Fruit fly (Drosophila melanogaster) whole organism, embryonic: ENCODE measurements around the gene Cnep1r2.

Experiments used
- Abd-B ChIP-seq: fragments of 200-800 bp; sonication (Bioruptor generic); optimal IDR thresholded peaks from 2 replicates; lab custom pipeline; 2018; ENCODE audit warnings: missing biosample characterization, mild to moderate bottlenecking, missing genetic modification characterization, moderate library complexity
- Antp ChIP-seq: fragments of 200-800 bp; sonication (Bioruptor generic); optimal IDR thresholded peaks from 3 replicates; lab custom pipeline; 2016; ENCODE audit warnings: missing biosample characterization, missing genetic modification characterization
- Asciz ChIP-seq: fragments of 200-800 bp; sonication (Bioruptor generic); optimal IDR thresholded peaks from 2 replicates; lab custom pipeline; 2017; ENCODE audit warnings: missing biosample characterization, mild to moderate bottlenecking, missing genetic modification characterization, missing genetic modification reagents
- CG10654 ChIP-seq: fragments of 200-800 bp; sonication (Bioruptor generic); optimal IDR thresholded peaks from 2 replicates; lab custom pipeline; 2016; ENCODE audit warnings: missing biosample characterization, missing genetic modification characterization
- CG13424 ChIP-seq: fragments of 200-800 bp; sonication (Bioruptor generic); optimal IDR thresholded peaks from 2 replicates; lab custom pipeline; 2019; ENCODE audit warnings: missing biosample characterization, mild to moderate bottlenecking, missing genetic modification characterization, moderate library complexity
- CG13775 ChIP-seq: fragments of 200-800 bp; sonication (Bioruptor generic); optimal IDR thresholded peaks from 3 replicates; lab custom pipeline; 2017; ENCODE audit warnings: missing biosample characterization, mild to moderate bottlenecking, missing genetic modification characterization
- CG17359 ChIP-seq: fragments of 200-800 bp; sonication (Bioruptor generic); optimal IDR thresholded peaks from 3 replicates; lab custom pipeline; 2018; ENCODE audit warnings: missing biosample characterization, mild to moderate bottlenecking, missing genetic modification characterization, moderate library complexity
- CG30431 ChIP-seq: fragments of 200-800 bp; sonication (Bioruptor generic); optimal IDR thresholded peaks from 2 replicates; lab custom pipeline; 2017; ENCODE audit warnings: missing biosample characterization, missing genetic modification characterization
- CG31441 ChIP-seq: fragments of 200-800 bp; sonication (Bioruptor generic); IDR thresholded peaks from 2 replicates; pipeline ENCODE4 v1.3.6; 2022; ENCODE audit warnings: missing biosample characterization, missing genetic modification characterization
- CG34376 ChIP-seq: fragments of 200-800 bp; sonication (Bioruptor generic); optimal IDR thresholded peaks from 2 replicates; lab custom pipeline; 2018; ENCODE audit warnings: missing biosample characterization, mild to moderate bottlenecking, missing genetic modification characterization
- CG4424 ChIP-seq: fragments of 200-800 bp; sonication (Bioruptor generic); optimal IDR thresholded peaks from 3 replicates; lab custom pipeline; 2016; ENCODE audit warnings: missing biosample characterization, missing genetic modification characterization
- CG4730 ChIP-seq: fragments of 200-800 bp; sonication (Bioruptor generic); IDR thresholded peaks from 2 replicates; pipeline ENCODE4 v1.3.6; 2022; ENCODE audit warnings: missing biosample characterization, missing genetic modification characterization
- CG4820 ChIP-seq: fragments of 200-800 bp; sonication (Bioruptor generic); optimal IDR thresholded peaks from 3 replicates; lab custom pipeline; 2016; ENCODE audit warnings: missing biosample characterization, missing genetic modification characterization
- CG6175 ChIP-seq: fragments of 200-800 bp; sonication (Bioruptor generic); IDR thresholded peaks from 3 replicates; pipeline ENCODE4 v1.3.6; 2022; ENCODE audit warnings: missing biosample characterization, missing genetic modification characterization
- CG6254 ChIP-seq: fragments of 200-800 bp; sonication (Bioruptor generic); optimal IDR thresholded peaks from 3 replicates; lab custom pipeline; 2017; ENCODE audit warnings: mild to moderate bottlenecking, missing biosample characterization, missing genetic modification reagents, missing genetic modification characterization
- CG6689 ChIP-seq: fragments of 200-800 bp; sonication (Bioruptor generic); IDR thresholded peaks from 2 replicates; pipeline ENCODE4 v1.3.6; 2022; ENCODE audit warnings: missing biosample characterization, missing genetic modification characterization
- CG7271 ChIP-seq: fragments of 200-800 bp; sonication (Bioruptor generic); optimal IDR thresholded peaks from 2 replicates; lab custom pipeline; 2018; ENCODE audit warnings: missing biosample characterization, mild to moderate bottlenecking, missing genetic modification characterization, moderate library complexity
- CG7928 ChIP-seq: fragments of 200-800 bp; sonication (Bioruptor generic); optimal IDR thresholded peaks from 2 replicates; lab custom pipeline; 2017; ENCODE audit warnings: missing biosample characterization, mild to moderate bottlenecking, missing genetic modification characterization
- D ChIP-seq, 2 experiments: fragments of 200-800 bp in 1 of 2; fragments of >200 bp in 1 of 2; sonication (Bioruptor generic) in 1 of 2; optimal IDR thresholded peaks; 2 replicates in 1 of 2; 3 replicates in 1 of 2; lab custom pipeline; 2017; ENCODE audit warnings: mild to moderate bottlenecking in 1 of 2, missing biosample characterization in 1 of 2, missing genetic modification characterization in 1 of 2, missing genetic modification reagents in 1 of 2
- Gsc ChIP-seq: fragments of 200-800 bp; sonication (Bioruptor generic); IDR thresholded peaks from 2 replicates; pipeline ENCODE4 v1.3.6; 2022; ENCODE audit warnings: missing biosample characterization, missing genetic modification characterization
- HLH3B ChIP-seq: fragments of 200-800 bp; sonication (Bioruptor generic); IDR thresholded peaks from 2 replicates; pipeline ENCODE4 v1.3.6; 2022; ENCODE audit warnings: missing biosample characterization, missing genetic modification characterization
- Hr3 ChIP-seq: fragments of 200-800 bp; sonication (Bioruptor generic); optimal IDR thresholded peaks from 3 replicates; lab custom pipeline; 2016; ENCODE audit warnings: missing biosample characterization, missing genetic modification characterization
- Mad ChIP-seq: fragments of 200-800 bp; sonication (Bioruptor generic); optimal IDR thresholded peaks from 2 replicates; lab custom pipeline; 2016; ENCODE audit warnings: missing biosample characterization, missing genetic modification characterization
- Mes4 ChIP-seq: fragments of 200-800 bp; sonication (Bioruptor generic); optimal IDR thresholded peaks from 2 replicates; lab custom pipeline; 2016; ENCODE audit warnings: missing biosample characterization, missing genetic modification characterization
- Neu2 ChIP-seq: fragments of 200-800 bp; sonication (Bioruptor generic); optimal IDR thresholded peaks from 3 replicates; lab custom pipeline; 2016; ENCODE audit warnings: missing biosample characterization, missing genetic modification characterization, borderline replicate concordance
- Nf-YC ChIP-seq: fragments of 200-800 bp; optimal IDR thresholded peaks from 3 replicates; lab custom pipeline; 2019; ENCODE audit warnings: missing biosample characterization, mild to moderate bottlenecking, missing genetic modification characterization, moderate library complexity
- PHDP ChIP-seq: fragments of 200-800 bp; sonication (Bioruptor generic); optimal IDR thresholded peaks from 3 replicates; lab custom pipeline; 2018; ENCODE audit warnings: missing biosample characterization, mild to moderate bottlenecking, missing genetic modification characterization, moderate library complexity
- abd-A ChIP-seq: fragments of 200-800 bp; sonication (Bioruptor generic); optimal IDR thresholded peaks from 3 replicates; lab custom pipeline; 2019; ENCODE audit warnings: missing biosample characterization, mild to moderate bottlenecking, missing genetic modification characterization, moderate library complexity
- ara ChIP-seq: fragments of 200-800 bp; sonication (Bioruptor generic); IDR thresholded peaks from 2 replicates; pipeline ENCODE4 v1.3.6; 2022; ENCODE audit warnings: missing biosample characterization, missing genetic modification characterization
- chn ChIP-seq: fragments of 200-800 bp; sonication (Bioruptor generic); optimal IDR thresholded peaks from 2 replicates; lab custom pipeline; 2016; ENCODE audit warnings: missing biosample characterization, missing genetic modification characterization
- disco-r ChIP-seq: fragments of 200-800 bp; sonication (Bioruptor generic); optimal IDR thresholded peaks from 2 replicates; lab custom pipeline; 2016; ENCODE audit warnings: missing biosample characterization, missing genetic modification characterization
- fd3F ChIP-seq: fragments of 200-800 bp; sonication (Bioruptor generic); optimal IDR thresholded peaks from 2 replicates; lab custom pipeline; 2018; ENCODE audit warnings: missing biosample characterization, mild to moderate bottlenecking, missing genetic modification characterization, moderate library complexity
- ftz-f1 ChIP-seq: fragments of 200-800 bp; sonication (Bioruptor generic); optimal IDR thresholded peaks from 2 replicates; lab custom pipeline; 2016; ENCODE audit warnings: missing biosample characterization, missing genetic modification characterization
- grn ChIP-seq: fragments of 200-800 bp; sonication (Bioruptor generic); optimal IDR thresholded peaks from 3 replicates; lab custom pipeline; 2017; ENCODE audit warnings: missing biosample characterization, missing genetic modification characterization
- gt ChIP-seq: fragments of 200-800 bp; sonication (Bioruptor generic); IDR thresholded peaks from 2 replicates; pipeline ENCODE4 v1.3.6; 2022; ENCODE audit warnings: missing biosample characterization, missing genetic modification characterization
- insv ChIP-seq, 2 experiments: fragments of 200-800 bp; sonication (Bioruptor generic); optimal IDR thresholded peaks; 3 replicates each; lab custom pipeline; 2016 to 2018; ENCODE audit warnings: missing biosample characterization in 2 of 2, missing genetic modification characterization in 2 of 2
- inv ChIP-seq: fragments of 200-800 bp; sonication (Bioruptor generic); IDR thresholded peaks from 2 replicates; pipeline ENCODE4 v1.3.6; 2022; ENCODE audit warnings: missing biosample characterization, missing genetic modification characterization; ENCODE audit not compliant: partially characterized antibody
- kni ChIP-seq: fragments of 200-800 bp; sonication (Bioruptor generic); optimal IDR thresholded peaks from 3 replicates; lab custom pipeline; 2017; ENCODE audit warnings: mild to moderate bottlenecking, missing biosample characterization, missing genetic modification reagents, missing genetic modification characterization
- lov ChIP-seq, 2 experiments: fragments of 200-800 bp in 1 of 2; fragments of >200 bp in 1 of 2; sonication (Bioruptor generic) in 1 of 2; IDR thresholded peaks in 1 of 2; optimal IDR thresholded peaks in 1 of 2; 2 replicates in 1 of 2; 3 replicates in 1 of 2; pipeline versions ENCODE4 v1.3.6 to Lab custom; 2017 to 2022; ENCODE audit warnings: missing biosample characterization in 1 of 2, missing genetic modification characterization in 1 of 2
- luna ChIP-seq: fragments of 200-800 bp; sonication (Bioruptor generic); optimal IDR thresholded peaks from 2 replicates; lab custom pipeline; 2016; ENCODE audit warnings: missing biosample characterization, missing genetic modification characterization
- nerfin-2 ChIP-seq: fragments of 200-800 bp; sonication (Bioruptor generic); IDR thresholded peaks from 2 replicates; pipeline ENCODE4 v1.3.6; 2022; ENCODE audit warnings: missing biosample characterization, missing genetic modification characterization; ENCODE audit not compliant: partially characterized antibody
- scrt ChIP-seq: fragments of 200-800 bp; sonication (Bioruptor generic); optimal IDR thresholded peaks from 2 replicates; lab custom pipeline; 2018; ENCODE audit warnings: missing biosample characterization, mild to moderate bottlenecking, missing genetic modification characterization, moderate library complexity
- sens ChIP-seq: fragments of 200-800 bp; sonication (Bioruptor generic); peaks from one replicate; lab custom pipeline; 2016; ENCODE audit warnings: missing biosample characterization, missing genetic modification characterization
- sisA ChIP-seq: fragments of 200-800 bp; sonication (Bioruptor generic); IDR thresholded peaks from 2 replicates; pipeline ENCODE4 v1.3.6; 2022; ENCODE audit warnings: missing biosample characterization, missing genetic modification characterization
- so ChIP-seq: fragments of 200-800 bp; sonication (Bioruptor generic); IDR thresholded peaks from 3 replicates; pipeline ENCODE4 v1.3.6; 2022; ENCODE audit warnings: missing biosample characterization, missing genetic modification characterization
- tap ChIP-seq: fragments of 200-800 bp; optimal IDR thresholded peaks from 3 replicates; lab custom pipeline; 2019; ENCODE audit warnings: missing biosample characterization, mild to moderate bottlenecking, missing genetic modification characterization, moderate library complexity
- tna ChIP-seq: fragments of 200-800 bp; sonication (Bioruptor generic); IDR thresholded peaks from 2 replicates; pipeline ENCODE4 v1.3.6; 2022; ENCODE audit warnings: missing biosample characterization, missing genetic modification characterization; ENCODE audit not compliant: partially characterized antibody

Gene Cnep1r2

DNA sequence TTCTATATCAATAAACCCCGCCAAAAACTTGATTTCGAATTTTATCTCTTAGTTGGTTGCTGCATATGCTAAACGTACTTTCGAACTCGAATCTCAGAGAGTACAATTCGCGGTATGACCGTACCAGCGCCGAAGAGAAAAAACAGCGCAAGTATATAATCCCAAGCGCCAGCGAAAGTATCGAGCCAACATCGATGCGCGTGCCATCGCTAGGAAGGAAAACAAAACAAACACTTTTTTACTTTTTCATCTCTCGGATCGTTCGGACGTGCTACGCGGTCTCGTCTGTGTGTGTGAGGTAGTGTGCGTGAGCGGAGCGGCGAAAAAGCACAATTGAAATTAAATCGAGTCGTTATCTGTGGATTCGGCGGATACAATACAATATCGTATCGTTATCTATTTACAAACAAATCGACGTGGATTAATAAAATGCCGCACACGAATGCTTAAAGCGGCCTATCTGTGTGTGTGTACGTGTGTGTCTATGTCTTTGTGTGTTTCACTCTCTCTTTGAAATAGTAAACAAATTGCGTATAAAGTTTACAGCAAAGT lies 26.6 kb downstream of the Cnep1r2 start, which contains the start of gene simj (continued):
- TF ChIP-seq sens (GFP tag; lab: Kevin White, UChicago) (peak; percentile 82), Asciz (GFP tag; lab: Kevin White, UChicago) (no peak), CG34376 (GFP tag; lab: Kevin White, UChicago) (peak; percentile 88), so (GFP tag; lab: Robert Waterston, UW) (peak; percentile 57; the same call in 1 of the 3 replicates), HLH3B (GFP tag; lab: Robert Waterston, UW) (no peak; the same call in 1 of the 2 replicates), inv (GFP tag; lab: Robert Waterston, UW) (peak; percentile 72), D (optimal IDR thresholded peaks at IDR 0.05; lab: Kevin White, UChicago) (no peak), D (GFP tag; optimal IDR thresholded peaks at IDR 0.05; lab: Kevin White, UChicago) (peak; percentile 58), CG4730 (GFP tag; lab: Robert Waterston, UW) (no peak), tna (GFP tag; lab: Robert Waterston, UW) (peak; percentile 84), sisA (GFP tag; lab: Robert Waterston, UW) (no peak), disco-r (GFP tag; lab: Kevin White, UChicago) (no peak), CG13424 (tag; lab: Kevin White, UChicago) (peak; percentile 47), Hr3 (GFP tag; lab: Kevin White, UChicago) (no peak), scrt (GFP tag; lab: Kevin White, UChicago) (peak; percentile 68), Antp (no peak), chn (GFP tag; lab: Kevin White, UChicago) (peak; percentile 41), CG4820 (GFP tag; lab: Kevin White, UChicago) (no peak), ftz-f1 (GFP tag; lab: Kevin White, UChicago) (peak; percentile 14), CG6175 (GFP tag; lab: Robert Waterston, UW) (no peak; the same call in 2 of the 3 replicates), gt (GFP tag; lab: Robert Waterston, UW) (no peak), CG13775 (GFP tag; lab: Kevin White, UChicago) (no peak), insv (GFP tag; optimal IDR thresholded peaks at IDR 0.05; lab: Kevin White, UChicago) (peak in 1 of 2 experiments; percentile 60), CG6254 (no peak), PHDP (tag; lab: Kevin White, UChicago) (peak; percentile 34), lov (optimal IDR thresholded peaks at IDR 0.05; lab: Kevin White, UChicago) (no peak), lov (GFP tag; IDR thresholded peaks at IDR 0.05; lab: Robert Waterston, UW) (no peak), tap (tag; lab: Kevin White, UChicago) (no peak), kni (GFP tag; lab: Kevin White, UChicago) (peak; percentile 53), CG17359 (tag; lab: Kevin White, UChicago) (peak; percentile 29), CG7928 (GFP tag; lab: Kevin White, UChicago) (no peak), CG31441 (peak; percentile 46; the same call in 1 of the 2 replicates), Mes4 (GFP tag; lab: Kevin White, UChicago) (peak; percentile 1), fd3F (GFP tag; lab: Kevin White, UChicago) (no peak)

DNA sequence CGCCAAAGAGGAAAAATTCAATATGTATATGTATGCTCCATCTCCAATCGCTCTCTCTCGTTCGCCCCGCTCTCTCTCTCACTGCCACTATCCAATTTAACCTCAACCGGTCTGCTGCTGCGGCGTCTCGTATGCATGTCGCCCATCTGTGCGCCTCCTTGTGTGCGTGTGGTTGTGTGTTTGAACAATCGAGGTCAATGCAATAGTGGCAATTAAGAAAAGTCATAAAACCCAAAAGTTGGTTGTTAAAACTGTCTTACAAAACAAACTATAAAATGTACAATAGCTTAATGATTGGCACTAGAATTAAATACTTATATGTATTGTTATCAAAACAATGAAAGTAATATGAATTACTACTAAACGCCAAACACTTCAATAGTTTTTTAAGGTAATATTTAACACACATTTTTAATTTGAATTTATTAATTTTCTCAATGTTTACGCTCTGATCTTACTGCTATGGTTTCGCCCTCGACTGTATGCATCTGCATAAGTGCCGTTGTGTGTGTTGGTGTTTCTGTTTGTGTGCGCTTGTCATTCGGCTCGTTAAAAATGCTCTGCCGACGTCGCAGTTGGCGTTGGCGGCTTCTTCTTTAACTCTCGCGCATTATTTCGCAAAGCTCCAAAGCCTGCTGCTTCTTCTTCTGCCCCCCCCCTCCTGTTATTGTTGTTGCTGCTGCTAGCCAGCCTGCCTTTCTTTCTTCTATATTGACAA lies 27.6 kb downstream of the Cnep1r2 start:
- TF ChIP-seq CG30431 (peak; percentile 92), Neu2 (peak; percentile 71), nerfin-2 (GFP tag; lab: Robert Waterston, UW) (no peak), abd-A (tag; lab: Kevin White, UChicago) (peak; percentile 91), Hr3 (GFP tag; lab: Kevin White, UChicago) (peak; percentile 96), ara (GFP tag; lab: Robert Waterston, UW) (peak; percentile 90), Abd-B (GFP tag; lab: Kevin White, UChicago) (peak; percentile 98), Mad (GFP tag; lab: Kevin White, UChicago) (peak; percentile 88), Nf-YC (tag; lab: Kevin White, UChicago) (peak; percentile 93), CG10654 (GFP tag; lab: Kevin White, UChicago) (peak; percentile 89), luna (GFP tag; lab: Kevin White, UChicago) (peak; percentile 54), CG4424 (peak; percentile 96), CG7271 (tag; lab: Kevin White, UChicago) (peak; percentile 90), CG6689 (GFP tag; lab: Robert Waterston, UW) (peak; percentile 96), grn (peak; percentile 63), Gsc (no peak)
